Worm (Caenorhabditis elegans) whole organism, L4 larva: ENCODE data around the gene Y54F10BM.6.
"Not testable (repeated sequence)": the region's sequence is repeated elsewhere in the genome, so short reads cannot be mapped to it uniquely, and the experiment has no call there.

Experiments used
- F44E2.7 ChIP-seq: fragments of 200-800 bp; sonication (Bioruptor generic); IDR thresholded peaks from 2 replicates; pipeline ENCODE4 v2.1.2; 2022; ENCODE audit warnings: missing genetic modification characterization, missing compliant biosample characterization
- T26A8.4 ChIP-seq: fragments of 200-800 bp; sonication (Bioruptor generic); IDR thresholded peaks from 2 replicates; pipeline ENCODE4 v1.3.6; 2022; ENCODE audit warnings: missing genetic modification characterization, missing compliant biosample characterization
- Y5F2A.4 ChIP-seq: fragments of 200-800 bp; sonication (Bioruptor generic); optimal IDR thresholded peaks from 2 replicates; lab custom pipeline; 2018; ENCODE audit warnings: mild to moderate bottlenecking, missing genetic modification characterization, missing compliant biosample characterization
- ZK546.5 ChIP-seq, 2 experiments: sonication (generic microtip); optimal IDR thresholded peaks; 2 replicates each; lab custom pipeline; 2017; ENCODE audit warnings: missing biosample characterization in 2 of 2, missing genetic modification characterization in 2 of 2
- arid-1 ChIP-seq: fragments of 200-800 bp; sonication (Bioruptor generic); conservative IDR thresholded peaks from 2 replicates; pipeline ENCODE4 v1.3.6; 2022; ENCODE audit warnings: missing genetic modification reagents, missing genetic modification characterization, missing compliant biosample characterization
- attf-4 ChIP-seq: sonication (generic microtip); optimal IDR thresholded peaks from 3 replicates; lab custom pipeline; 2017; ENCODE audit warnings: missing biosample characterization, missing genetic modification characterization
- ceh-28 ChIP-seq: fragments of 150-350 bp; optimal IDR thresholded peaks from 2 replicates; lab custom pipeline; 2014; ENCODE audit warnings: missing biosample characterization, missing genetic modification reagents, missing genetic modification characterization
- ceh-44 ChIP-seq: fragments of 200-800 bp; sonication (Bioruptor generic); IDR thresholded peaks from 2 replicates; pipeline ENCODE4 v1.3.6; 2022; ENCODE audit warnings: missing genetic modification reagents, missing genetic modification characterization, missing compliant biosample characterization
- ceh-62 ChIP-seq: sonication (generic microtip); optimal IDR thresholded peaks from 2 replicates; lab custom pipeline; 2017; ENCODE audit warnings: missing biosample characterization, missing genetic modification characterization
- ceh-82 ChIP-seq: sonication (generic microtip); optimal IDR thresholded peaks from 2 replicates; lab custom pipeline; 2017; ENCODE audit warnings: missing biosample characterization, missing genetic modification characterization
- daf-8 ChIP-seq: fragments of 200-800 bp; sonication (Bioruptor generic); IDR thresholded peaks from 2 replicates; pipeline ENCODE4 v1.3.6; 2022; ENCODE audit warnings: missing genetic modification characterization, missing compliant biosample characterization
- duxl-1 ChIP-seq: sonication (generic microtip); optimal IDR thresholded peaks from 2 replicates; lab custom pipeline; 2016; ENCODE audit warnings: mild to moderate bottlenecking, missing genetic modification characterization, moderate library complexity, missing compliant biosample characterization; ENCODE audit not compliant: poor library complexity
- dve-1 ChIP-seq: sonication (generic microtip); optimal IDR thresholded peaks from 2 replicates; lab custom pipeline; 2017; ENCODE audit warnings: antibody characterized with exemption, mild to moderate bottlenecking, missing genetic modification characterization, missing compliant biosample characterization; ENCODE audit not compliant: insufficient read depth
- egl-43 ChIP-seq: fragments of 200-800 bp; sonication (Bioruptor generic); IDR thresholded peaks from 2 replicates; pipeline ENCODE4 v1.3.6; 2022; ENCODE audit warnings: missing genetic modification reagents, missing genetic modification characterization, missing compliant biosample characterization
- fkh-10 ChIP-seq: fragments of 150-350 bp; optimal IDR thresholded peaks from 2 replicates; lab custom pipeline; 2014; ENCODE audit warnings: missing biosample characterization, missing genetic modification reagents, missing genetic modification characterization
- hlh-11 ChIP-seq: fragments of 200-800 bp; sonication (Bioruptor generic); optimal IDR thresholded peaks from 2 replicates; lab custom pipeline; 2018; ENCODE audit warnings: mild to moderate bottlenecking, missing genetic modification characterization, missing compliant biosample characterization
- jun-1 ChIP-seq: fragments of 150-350 bp; optimal IDR thresholded peaks from 2 replicates; lab custom pipeline; 2014; ENCODE audit warnings: missing biosample characterization, missing genetic modification reagents, missing genetic modification characterization
- lim-7 ChIP-seq: fragments of 200-800 bp; sonication (Bioruptor generic); IDR thresholded peaks from 2 replicates; pipeline ENCODE4 v1.3.6; 2022; ENCODE audit warnings: missing genetic modification characterization, missing compliant biosample characterization
- lin-38 ChIP-seq: fragments of 200-800 bp; sonication (Bioruptor generic); IDR thresholded peaks from 2 replicates; pipeline ENCODE4 v1.3.6; 2022; ENCODE audit warnings: missing genetic modification reagents, missing genetic modification characterization, missing compliant biosample characterization
- madf-5 ChIP-seq, 2 experiments: fragments of 200-800 bp; sonication (Bioruptor generic); IDR thresholded peaks; 2 replicates each; pipeline ENCODE4 v1.3.6; 2022; ENCODE audit warnings: missing compliant biosample characterization in 2 of 2, missing genetic modification characterization in 2 of 2
- mep-1 ChIP-seq: fragments of 150-350 bp; sonication (generic microtip); optimal IDR thresholded peaks from 3 replicates; lab custom pipeline; 2014; ENCODE audit warnings: missing biosample characterization, missing genetic modification characterization
- mxl-2 ChIP-seq: fragments of 200-800 bp; sonication (Bioruptor generic); conservative IDR thresholded peaks from 2 replicates; pipeline ENCODE4 v1.3.6; 2022; ENCODE audit warnings: missing genetic modification reagents, missing genetic modification characterization, missing compliant biosample characterization
- nhr-10 ChIP-seq: fragments of 150-350 bp; optimal IDR thresholded peaks from 2 replicates; lab custom pipeline; 2014; ENCODE audit warnings: missing biosample characterization, missing genetic modification characterization
- nhr-11 ChIP-seq: fragments of 150-350 bp; optimal IDR thresholded peaks from 2 replicates; lab custom pipeline; 2014; ENCODE audit warnings: missing biosample characterization, missing genetic modification characterization
- nhr-25 ChIP-seq: sonication (generic microtip); optimal IDR thresholded peaks from 2 replicates; lab custom pipeline; 2017; ENCODE audit warnings: missing genetic modification characterization, mild to moderate bottlenecking, missing compliant biosample characterization, antibody characterized with exemption, moderate library complexity, borderline replicate concordance; ENCODE audit not compliant: insufficient read depth
- nhr-28 ChIP-seq: fragments of 150-350 bp; optimal IDR thresholded peaks from 2 replicates; lab custom pipeline; 2014; ENCODE audit warnings: missing biosample characterization, missing genetic modification characterization
- nhr-76 ChIP-seq: fragments of 150-350 bp; optimal IDR thresholded peaks from 2 replicates; lab custom pipeline; 2014; ENCODE audit warnings: missing biosample characterization, missing genetic modification characterization
- pqm-1 ChIP-seq: sonication (generic microtip); optimal IDR thresholded peaks from 2 replicates; lab custom pipeline; 2017; ENCODE audit warnings: missing biosample characterization, missing genetic modification characterization
- set-16 ChIP-seq: fragments of 200-800 bp; sonication (Bioruptor generic); IDR thresholded peaks from 2 replicates; pipeline ENCODE4 v1.3.6; 2022; ENCODE audit warnings: missing genetic modification reagents, missing genetic modification characterization, missing compliant biosample characterization
- snpc-4 ChIP-seq: fragments of 150-350 bp; optimal IDR thresholded peaks from 2 replicates; lab custom pipeline; 2014; ENCODE audit warnings: missing biosample characterization, missing genetic modification characterization
- spr-1 ChIP-seq: sonication (generic microtip); optimal IDR thresholded peaks from 2 replicates; lab custom pipeline; 2016; ENCODE audit warnings: mild to moderate bottlenecking, missing genetic modification characterization, missing compliant biosample characterization
- tag-97 ChIP-seq: fragments of 200-800 bp; sonication (Bioruptor generic); IDR thresholded peaks from 2 replicates; pipeline ENCODE4 v1.3.6; 2022; ENCODE audit warnings: missing genetic modification characterization, missing compliant biosample characterization
- zfp-2 ChIP-seq: sonication (generic microtip); optimal IDR thresholded peaks from 2 replicates; lab custom pipeline; 2016; ENCODE audit warnings: mild to moderate bottlenecking, missing genetic modification characterization, missing compliant biosample characterization

The Y54F10BM.6 gene

DNA sequence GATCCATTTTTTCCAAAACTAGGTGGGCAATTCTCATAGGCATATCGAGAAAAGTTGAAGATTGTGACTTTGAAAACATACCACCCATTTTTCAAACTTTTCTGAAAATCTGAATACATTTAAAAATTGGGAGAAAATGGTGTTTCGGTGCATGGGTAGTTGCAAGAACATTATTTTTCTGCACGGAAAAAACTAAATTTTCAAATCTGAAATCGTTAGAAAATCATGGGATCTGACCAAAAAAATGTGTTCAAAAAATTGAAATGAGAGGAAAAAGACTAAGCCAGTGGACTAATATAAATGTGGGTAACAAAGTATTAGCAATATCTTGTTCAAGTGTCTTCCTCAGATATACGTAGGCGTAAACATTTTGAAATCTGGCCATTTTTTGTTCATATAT, 4.2 kb upstream of the Y54F10BM.6 start, which contains the start of gene fbxa-43:
Gene fbxa-43 (minus strand): TSS at position 101 of the 400 bp plus-strand sequence.
- TF ChIP-seq egl-43 (GFP tag; lab: Robert Waterston, UW), result no peak
- TF ChIP-seq snpc-4 (tag; lab: Kevin White, UChicago), result no peak
- TF ChIP-seq spr-1, result no peak
- TF ChIP-seq pqm-1 (tag; lab: Kevin White, UChicago), result no peak
- no peak for TF ChIP-seq nhr-76
- TF ChIP-seq ceh-62 (tag; lab: Kevin White, UChicago), result no peak
- no peak for TF ChIP-seq jun-1 (tag; lab: Kevin White, UChicago)
- TF ChIP-seq tag-97 (GFP tag; lab: Robert Waterston, UW), result no peak
- no peak for TF ChIP-seq ceh-28
- TF ChIP-seq Y5F2A.4 (GFP tag; lab: Kevin White, UChicago), result no peak
- no peak for TF ChIP-seq dve-1 (tag; lab: Kevin White, UChicago)
- TF ChIP-seq nhr-11 (tag; lab: Kevin White, UChicago), result no peak

DNA sequence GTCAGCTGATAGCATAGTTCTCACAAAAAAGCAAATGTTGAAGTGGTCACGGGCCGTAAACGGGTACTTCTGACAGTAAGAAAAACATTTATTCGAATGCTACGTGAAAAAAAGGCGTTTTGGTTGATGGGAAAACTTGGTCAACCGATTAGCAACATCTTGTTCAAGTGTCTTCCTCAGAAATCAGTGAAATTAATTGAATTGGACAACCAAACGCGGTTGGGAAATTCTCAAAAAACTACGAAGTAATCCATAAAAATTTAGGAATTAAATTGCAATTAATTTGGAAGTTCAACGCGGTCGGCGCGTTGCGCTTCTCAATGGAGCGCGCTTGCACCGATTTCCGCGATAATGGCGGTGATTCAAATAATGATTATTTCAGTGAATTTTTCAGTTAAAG, 3.7 kb upstream of the Y54F10BM.6 start:
- TF ChIP-seq nhr-10 (tag; lab: Kevin White, UChicago) (no peak), set-16 (GFP tag; lab: Robert Waterston, UW) (no peak), lin-38 (GFP tag; lab: Robert Waterston, UW) (no peak), ceh-82 (tag; lab: Kevin White, UChicago) (no peak), nhr-25 (no peak), attf-4 (tag; lab: Kevin White, UChicago) (no peak), tag-97 (GFP tag; lab: Robert Waterston, UW) (no peak), F44E2.7 (GFP tag; lab: Robert Waterston, UW) (no peak), ZK546.5 (tag; optimal IDR thresholded peaks at IDR 0.05; lab: Kevin White, UChicago) (no peak), mep-1 (tag; lab: Kevin White, UChicago) (no peak), duxl-1 (no peak), T26A8.4 (GFP tag; lab: Robert Waterston, UW) (no peak), ceh-28 (no peak), lim-7 (GFP tag; lab: Robert Waterston, UW) (no peak), fkh-10 (GFP tag; lab: Kevin White, UChicago) (no peak), daf-8 (GFP tag; lab: Robert Waterston, UW) (no peak), zfp-2 (tag; lab: Kevin White, UChicago) (no peak), hlh-11 (tag; lab: Kevin White, UChicago) (no peak), madf-5 (GFP tag; IDR thresholded peaks at IDR 0.05; lab: Robert Waterston, UW) (no peak)

DNA sequence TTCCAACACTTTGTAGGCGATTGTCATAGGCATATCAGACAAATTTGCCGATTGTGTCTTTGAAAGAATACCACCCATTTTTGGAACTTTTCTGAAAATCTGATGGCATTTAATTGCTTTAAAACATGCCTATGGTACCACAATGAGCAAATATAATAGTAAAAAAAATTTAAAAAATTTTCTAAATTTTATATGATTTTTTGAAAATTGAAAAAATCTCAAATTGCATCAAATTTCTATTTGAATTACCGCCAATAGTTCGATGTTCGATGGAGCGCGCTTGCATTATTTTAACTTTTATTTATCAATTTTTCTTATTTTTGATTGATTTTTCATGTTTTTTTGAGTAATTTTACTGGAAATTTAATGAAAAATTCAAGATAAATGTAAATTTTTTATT, 1.7 kb upstream of the Y54F10BM.6 start, which contains the start of gene fbxa-42:
Gene fbxa-42 (minus strand): TSS at position 101 of the 400 bp plus-strand sequence.
- not testable (repeated sequence) for TF ChIP-seq egl-43 (GFP tag; lab: Robert Waterston, UW); spr-1; ceh-44 (GFP tag; lab: Robert Waterston, UW)

DNA sequence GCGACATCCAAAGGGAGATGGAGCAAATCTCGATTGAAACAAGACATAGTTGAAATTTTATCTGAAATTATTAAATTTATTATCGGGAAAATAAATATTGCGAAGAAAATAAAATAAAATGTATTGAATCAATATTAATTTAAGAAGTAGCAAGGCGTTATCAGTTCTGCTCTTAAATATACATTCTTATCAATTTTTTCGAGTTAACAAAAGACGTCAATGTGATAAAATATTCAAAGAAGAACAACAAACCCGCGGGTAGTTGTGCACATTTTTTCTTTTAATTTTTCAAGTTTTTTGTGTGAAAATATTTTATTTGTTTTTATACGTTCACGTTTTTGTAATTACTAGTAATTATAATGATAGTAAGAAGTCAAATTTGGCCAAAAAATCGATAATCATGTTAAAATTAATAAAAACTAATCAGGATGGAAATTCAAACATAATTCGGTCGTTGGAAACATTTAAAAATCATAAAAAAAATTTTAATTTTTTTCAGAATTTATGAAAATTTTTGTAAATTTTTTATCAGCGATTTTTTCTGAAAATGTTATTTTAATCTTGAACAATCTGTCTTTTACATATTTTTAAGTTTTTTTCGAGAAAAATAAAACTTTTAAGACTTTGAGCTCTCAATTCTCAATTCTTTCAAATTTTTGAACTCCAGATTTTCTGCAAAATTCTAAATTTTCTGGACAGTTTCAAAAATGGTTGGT, 3.1 kb downstream of the Y54F10BM.6 start, which contains the start of gene fbxa-9:
Gene fbxa-9 (plus strand): TSS at position 666 of the 716 bp plus-strand sequence.
- TF ChIP-seq ceh-82 (tag; lab: Kevin White, UChicago), result no peak
- peak; percentile 42 for TF ChIP-seq nhr-28
- TF ChIP-seq pqm-1 (tag; lab: Kevin White, UChicago), result peak; percentile 55
- TF ChIP-seq arid-1 (GFP tag; lab: Robert Waterston, UW), result no peak
- no peak for TF ChIP-seq Y5F2A.4 (GFP tag; lab: Kevin White, UChicago)
- no peak for TF ChIP-seq mxl-2 (GFP tag; lab: Robert Waterston, UW)
